Worm (Caenorhabditis elegans): ENCODE data around the gene F14D7.6.

ce11 chrV:14311115-14311514, 9.9 kb downstream of the F14D7.6 start, which contains the start of gene ddn-3:
- TF ChIP-seq med-1 (GFP tag; optimal IDR thresholded peaks at IDR 0.05; ENCODE audit: insufficient read depth), result no peak
- TF ChIP-seq ztf-29 (GFP tag; IDR thresholded peaks at IDR 0.05), result no peak
- TF ChIP-seq flt-1 (GFP tag; IDR thresholded peaks at IDR 0.05), result no peak
- TF ChIP-seq klf-2 (GFP tag; conservative IDR thresholded peaks at IDR 0.05), result no peak
- no peak for TF ChIP-seq cog-1 (tag; optimal IDR thresholded peaks at IDR 0.05)
- TF ChIP-seq tab-1 (GFP tag; IDR thresholded peaks at IDR 0.05), result no peak
- no peak for TF ChIP-seq T22C8.4 (GFP tag; IDR thresholded peaks at IDR 0.05)
- TF ChIP-seq ztf-23 (GFP tag; IDR thresholded peaks at IDR 0.05), result no peak

Data from whole organism, midembryonic.